Worm (Caenorhabditis elegans) whole organism, L1 larva: ENCODE results near the gene dyn-1.

Experiments used
- ceh-88 ChIP-seq: fragments of 200-800 bp; sonication (Bioruptor generic); IDR thresholded peaks from 2 replicates; pipeline ENCODE4 v1.3.6; 2022; ENCODE audit warnings: missing genetic modification characterization, missing compliant biosample characterization
- ces-1 ChIP-seq: fragments of 150-350 bp; optimal IDR thresholded peaks from 2 replicates; lab custom pipeline; 2014; ENCODE audit warnings: missing biosample characterization, missing genetic modification reagents, missing genetic modification characterization
- mep-1 ChIP-seq: fragments of 150-350 bp; optimal IDR thresholded peaks from 2 replicates; lab custom pipeline; 2014; ENCODE audit warnings: missing biosample characterization, missing genetic modification characterization
- snpc-4 ChIP-seq: fragments of 150-350 bp; optimal IDR thresholded peaks from 2 replicates; lab custom pipeline; 2014; ENCODE audit warnings: missing biosample characterization, missing genetic modification characterization

- TF ChIP-seq mep-1 (tag; lab: Kevin White, UChicago), result no peak
- TF ChIP-seq ceh-88 (GFP tag; lab: Robert Waterston, UW), result no peak
- TF ChIP-seq ces-1 (GFP tag; lab: Kevin White, UChicago), result no peak
- peak; percentile 30 for TF ChIP-seq snpc-4
These were observed 17.5 kb downstream of the dyn-1 start for ce11 chrX:15586192-15586591.
